Worm (Caenorhabditis elegans): Measurements from ENCODE around the gene usp-33.

usp-33 gene

ce11 chrX:15598661-15599384, 7.7 kb downstream of the usp-33 start:
- TF ChIP-seq ceh-82 (tag; optimal IDR thresholded peaks at IDR 0.05) (no peak), C34B4.2 (tag; optimal IDR thresholded peaks at IDR 0.05) (no peak), aly-2 (tag; optimal IDR thresholded peaks at IDR 0.05) (no peak), efl-1 (optimal IDR thresholded peaks at IDR 0.05) (no peak), efl-1 (GFP tag; optimal IDR thresholded peaks at IDR 0.05 in 1 of 2) (peak in 1 of 2 experiments; percentile 67), unc-86 (tag; optimal IDR thresholded peaks at IDR 0.05) (no peak), ztf-4 (tag; optimal IDR thresholded peaks at IDR 0.05) (no peak), elt-2 (tag; optimal IDR thresholded peaks at IDR 0.05) (peak; percentile 79), tbx-2 (tag; optimal IDR thresholded peaks at IDR 0.05) (no peak), zag-1 (tag; optimal IDR thresholded peaks at IDR 0.05) (no peak), jun-1 (tag; optimal IDR thresholded peaks at IDR 0.05) (no peak), ama-1 (optimal IDR thresholded peaks at IDR 0.05) (no peak), zip-4 (GFP tag; optimal IDR thresholded peaks at IDR 0.05) (no peak), mdl-1 (tag; optimal IDR thresholded peaks at IDR 0.05) (no peak), ces-1 (GFP tag; optimal IDR thresholded peaks at IDR 0.05) (no peak), snpc-4 (tag; optimal IDR thresholded peaks at IDR 0.05) (no peak), lin-35 (GFP tag; optimal IDR thresholded peaks at IDR 0.05) (peak in 1 of 2 experiments; percentile 23), rnt-1 (tag; optimal IDR thresholded peaks at IDR 0.05) (no peak), tlp-1 (tag; optimal IDR thresholded peaks at IDR 0.05) (no peak), nhr-47 (tag; optimal IDR thresholded peaks at IDR 0.05) (no peak), irx-1 (tag; optimal IDR thresholded peaks at IDR 0.05) (no peak), dsc-1 (tag; optimal IDR thresholded peaks at IDR 0.05) (no peak), nhr-11 (tag; optimal IDR thresholded peaks at IDR 0.05) (no peak)

- no peak for TF ChIP-seq aha-1 (tag; optimal IDR thresholded peaks at IDR 0.05)
- peak; percentile 45 to 48 for TF ChIP-seq lsy-2 (tag; optimal IDR thresholded peaks at IDR 0.05)
- TF ChIP-seq snpc-4 (tag; optimal IDR thresholded peaks at IDR 0.05), result no peak
- TF ChIP-seq ztf-4 (tag; optimal IDR thresholded peaks at IDR 0.05), result no peak
- TF ChIP-seq pqm-1 (tag; optimal IDR thresholded peaks at IDR 0.05), result no peak
- TF ChIP-seq xbp-1 (tag; optimal IDR thresholded peaks at IDR 0.05), result no peak
- TF ChIP-seq ets-5 (GFP tag; IDR thresholded peaks at IDR 0.05), result no peak
- no peak for TF ChIP-seq efl-1 (optimal IDR thresholded peaks at IDR 0.05)
- no peak for TF ChIP-seq efl-1 (GFP tag; optimal IDR thresholded peaks at IDR 0.05 in 1 of 2)
- TF ChIP-seq rnt-1 (tag; optimal IDR thresholded peaks at IDR 0.05), result peak; percentile 46
- TF ChIP-seq Y116A8C.19 (tag; optimal IDR thresholded peaks at IDR 0.05; ENCODE audit: borderline replicate concordance), result no peak
- no peak for TF ChIP-seq nhr-84 (tag; optimal IDR thresholded peaks at IDR 0.05)
- no peak for TF ChIP-seq C04F5.9 (tag; optimal IDR thresholded peaks at IDR 0.05)
- TF ChIP-seq nhr-20 (tag; optimal IDR thresholded peaks at IDR 0.05), result peak; percentile 58
- no peak for TF ChIP-seq sptf-1 (tag; optimal IDR thresholded peaks at IDR 0.05)
- no peak for TF ChIP-seq zip-4 (GFP tag; optimal IDR thresholded peaks at IDR 0.05)
- TF ChIP-seq skn-1 (tag; optimal IDR thresholded peaks at IDR 0.05), result no peak
- TF ChIP-seq lin-13 (GFP tag; optimal IDR thresholded peaks at IDR 0.05), result peak; percentile 13
- TF ChIP-seq unc-30 (tag; optimal IDR thresholded peaks at IDR 0.05), result no peak
- no peak for TF ChIP-seq nhr-76 (tag; optimal IDR thresholded peaks at IDR 0.05)
- TF ChIP-seq unc-98 (GFP tag; IDR thresholded peaks at IDR 0.05), result no peak
- TF ChIP-seq nhr-19 (GFP tag; conservative IDR thresholded peaks at IDR 0.05), result peak; percentile 52
- no peak for TF ChIP-seq ceh-82 (tag; optimal IDR thresholded peaks at IDR 0.05)
- peak; percentile 98 for TF ChIP-seq lin-39 (tag; optimal IDR thresholded peaks at IDR 0.05)
- TF ChIP-seq grh-1 (GFP tag; IDR thresholded peaks at IDR 0.05), result no peak
- no peak for TF ChIP-seq fkh-4 (tag; optimal IDR thresholded peaks at IDR 0.05; ENCODE audit: borderline replicate concordance)
- no peak for TF ChIP-seq egl-27 (tag; optimal IDR thresholded peaks at IDR 0.05)
- no peak for TF ChIP-seq ceh-63 (GFP tag; optimal IDR thresholded peaks at IDR 0.05)
- no peak for TF ChIP-seq egl-13 (tag; optimal IDR thresholded peaks at IDR 0.05)
- no peak for TF ChIP-seq mab-9 (GFP tag; IDR thresholded peaks at IDR 0.05)
- TF ChIP-seq ztf-11 (tag; optimal IDR thresholded peaks at IDR 0.05), result no peak
- TF ChIP-seq sup-37 (GFP tag; optimal IDR thresholded peaks at IDR 0.05), result no peak
- no peak for TF ChIP-seq jun-1 (tag; optimal IDR thresholded peaks at IDR 0.05)
- no peak for TF ChIP-seq alr-1 (tag; optimal IDR thresholded peaks at IDR 0.05; ENCODE audit: borderline replicate concordance)
- peak; percentile 5 for TF ChIP-seq snu-23 (GFP tag; optimal IDR thresholded peaks at IDR 0.05)
- no peak for TF ChIP-seq fkh-8 (tag; optimal IDR thresholded peaks at IDR 0.05)
- TF ChIP-seq dsc-1 (tag; optimal IDR thresholded peaks at IDR 0.05), result no peak
- TF ChIP-seq nhr-11 (tag; optimal IDR thresholded peaks at IDR 0.05), result no peak
Measured at ce11 chrX:15599925-15600324, 8.8 kb downstream of the usp-33 start.
